Worm (Caenorhabditis elegans) whole organism, L2 larva: ENCODE results near the gene ric-4.

Experiments
- ZK546.5 ChIP-seq: sonication (generic microtip); optimal IDR thresholded peaks from 2 replicates; lab custom pipeline; 2017; ENCODE audit warnings: missing biosample characterization, missing genetic modification characterization
- ama-1 ChIP-seq: fragments of 150-350 bp; optimal IDR thresholded peaks from 2 replicates; lab custom pipeline; 2018; ENCODE audit warnings: inconsistent platforms

DNA sequence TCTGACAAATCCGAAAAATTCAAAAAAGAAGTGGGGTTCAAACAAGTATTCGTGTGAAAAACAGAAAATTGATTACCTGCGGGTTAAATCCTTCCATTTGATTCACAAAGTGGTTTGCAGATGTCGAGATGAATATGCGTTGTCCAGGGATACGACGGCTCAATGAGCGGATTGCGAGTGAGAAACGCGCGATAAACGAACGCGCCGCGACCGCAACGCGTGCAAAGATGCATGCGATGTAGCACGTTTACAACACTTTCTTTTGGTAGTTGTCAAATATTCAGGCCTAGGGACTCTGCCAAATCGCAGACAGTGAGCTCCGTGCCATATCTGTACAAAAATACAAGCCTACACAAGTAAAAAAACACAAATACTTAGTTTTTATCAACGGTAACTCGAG lies 31.4 kb downstream of the ric-4 start, which contains the start of gene fubl-1:
- TF ChIP-seq ZK546.5, result no peak
- peak; percentile 29 for TF ChIP-seq ama-1 (lab: Kevin White, UChicago)
